Worm (Caenorhabditis elegans): Measurements from ENCODE around the gene C50H2.4.

C50H2.4 gene

ce11 chrV:9915021-9915420 lies 1.7 kb upstream of the C50H2.4 start, which contains the start of gene mec-9:
mec-9 (minus strand) TSS chrV:9915121.
- no peak for TF ChIP-seq nhr-11 (tag; optimal IDR thresholded peaks at IDR 0.05)
- no peak for TF ChIP-seq unc-42 (tag; optimal IDR thresholded peaks at IDR 0.05)
- no peak for TF ChIP-seq K09A11.1 (tag; optimal IDR thresholded peaks at IDR 0.05; ENCODE audit: insufficient read depth)
- TF ChIP-seq unc-86 (tag; optimal IDR thresholded peaks at IDR 0.05): no peak
- no peak for TF ChIP-seq ceh-6 (GFP tag; optimal IDR thresholded peaks at IDR 0.05)
- no peak for TF ChIP-seq C08G9.2 (tag; optimal IDR thresholded peaks at IDR 0.05)
- TF ChIP-seq ceh-19 (GFP tag; optimal IDR thresholded peaks at IDR 0.05): no peak
- TF ChIP-seq pha-2 (tag; optimal IDR thresholded peaks at IDR 0.05): no peak
- no peak for TF ChIP-seq C38D4.7 (GFP tag; optimal IDR thresholded peaks at IDR 0.05)
- TF ChIP-seq pat-9 (tag; optimal IDR thresholded peaks at IDR 0.05): no peak
- no peak for TF ChIP-seq lin-11 (tag; optimal IDR thresholded peaks at IDR 0.05)

- TF ChIP-seq pqm-1 (tag; optimal IDR thresholded peaks at IDR 0.05) (no peak), pha-4 (tag; optimal IDR thresholded peaks at IDR 0.05) (no peak), ceh-30 (tag; optimal IDR thresholded peaks at IDR 0.05) (no peak), ceh-18 (tag; optimal IDR thresholded peaks at IDR 0.05) (no peak), lin-11 (tag; optimal IDR thresholded peaks at IDR 0.05) (no peak), unc-42 (tag; optimal IDR thresholded peaks at IDR 0.05) (no peak), syd-9 (tag; optimal IDR thresholded peaks at IDR 0.05) (no peak), pax-1 (tag; optimal IDR thresholded peaks at IDR 0.05) (no peak), unc-86 (tag; optimal IDR thresholded peaks at IDR 0.05) (no peak), fax-1 (tag; optimal IDR thresholded peaks at IDR 0.05) (no peak), ceh-22 (tag; optimal IDR thresholded peaks at IDR 0.05) (no peak), ama-1 (optimal IDR thresholded peaks at IDR 0.05) (no peak), npax-4 (tag; optimal IDR thresholded peaks at IDR 0.05) (no peak), sox-4 (tag; optimal IDR thresholded peaks at IDR 0.05) (no peak), hlh-8 (tag; optimal IDR thresholded peaks at IDR 0.05) (no peak), madf-2 (tag; optimal IDR thresholded peaks at IDR 0.05) (no peak), ttx-3 (tag; optimal IDR thresholded peaks at IDR 0.05) (no peak)
Observed at ce11 chrV:9918410-9918809, 1.6 kb downstream of the C50H2.4 start, which contains the start of gene C50H2.5. C50H2.5 (plus strand) TSS chrV:9918710.

- no peak for TF ChIP-seq che-1 (tag; optimal IDR thresholded peaks at IDR 0.05)
- TF ChIP-seq ceh-18 (tag; optimal IDR thresholded peaks at IDR 0.05): no peak
- TF ChIP-seq ama-1 (optimal IDR thresholded peaks at IDR 0.05): no peak
- TF ChIP-seq gmeb-2 (tag; optimal IDR thresholded peaks at IDR 0.05): no peak
- TF ChIP-seq ceh-22 (tag; optimal IDR thresholded peaks at IDR 0.05): no peak
- no peak for TF ChIP-seq T23F11.4 (GFP tag; optimal IDR thresholded peaks at IDR 0.05)
- TF ChIP-seq unc-55 (GFP tag; optimal IDR thresholded peaks at IDR 0.05): no peak
- TF ChIP-seq pat-9 (tag; optimal IDR thresholded peaks at IDR 0.05): no peak
- no peak for TF ChIP-seq ceh-14 (tag; optimal IDR thresholded peaks at IDR 0.05)
Observed at ce11 chrV:9921288-9921687, 4.5 kb downstream of the C50H2.4 start, which contains the start of gene ceh-75. ceh-75 (plus strand) TSS chrV:9921337.

ce11 chrV:9922481-9922880 lies 5.7 kb downstream of the C50H2.4 start, which contains the start of gene C50H2.7:
C50H2.7 (plus strand) TSS chrV:9922781.
- no peak for TF ChIP-seq ceh-2 (tag; optimal IDR thresholded peaks at IDR 0.05)
- no peak for TF ChIP-seq che-1 (tag; optimal IDR thresholded peaks at IDR 0.05)
- TF ChIP-seq ets-4 (tag; optimal IDR thresholded peaks at IDR 0.05): no peak
- no peak for TF ChIP-seq syd-9 (tag; optimal IDR thresholded peaks at IDR 0.05)
- TF ChIP-seq pat-9 (tag; optimal IDR thresholded peaks at IDR 0.05): no peak
- no peak for TF ChIP-seq fkh-6 (tag; optimal IDR thresholded peaks at IDR 0.05)
- TF ChIP-seq sox-4 (tag; optimal IDR thresholded peaks at IDR 0.05): no peak
- no peak for TF ChIP-seq ama-1 (optimal IDR thresholded peaks at IDR 0.05)
- TF ChIP-seq eyg-1 (tag; optimal IDR thresholded peaks at IDR 0.05): no peak
- TF ChIP-seq zip-5 (tag; optimal IDR thresholded peaks at IDR 0.05): no peak
- no peak for TF ChIP-seq npax-4 (tag; optimal IDR thresholded peaks at IDR 0.05)
- TF ChIP-seq lin-11 (tag; optimal IDR thresholded peaks at IDR 0.05): no peak
- no peak for TF ChIP-seq ceh-18 (tag; optimal IDR thresholded peaks at IDR 0.05)
- TF ChIP-seq ceh-45 (GFP tag; IDR thresholded peaks at IDR 0.05): no peak
